Fruit fly (Drosophila melanogaster) whole organism, embryonic: ENCODE measurements around the gene Ccn.

Experiments used
- Ada2b ChIP-seq: fragments of 200-800 bp; sonication (Bioruptor generic); IDR thresholded peaks from 2 replicates; pipeline ENCODE4 v1.3.6; 2022; ENCODE audit warnings: missing biosample characterization, missing genetic modification characterization
- Atf6 ChIP-seq: fragments of 200-800 bp; sonication (Bioruptor generic); IDR thresholded peaks from 2 replicates; pipeline ENCODE4 v1.3.6; 2022; ENCODE audit warnings: missing biosample characterization, missing genetic modification characterization
- BtbVII ChIP-seq: fragments of 200-800 bp; sonication (Bioruptor generic); optimal IDR thresholded peaks from 3 replicates; lab custom pipeline; 2017; ENCODE audit warnings: missing biosample characterization, mild to moderate bottlenecking, missing genetic modification characterization
- CG11695 ChIP-seq: fragments of 200-800 bp; sonication (Bioruptor generic); IDR thresholded peaks from 3 replicates; pipeline ENCODE4 v1.3.6; 2022; ENCODE audit warnings: missing biosample characterization, missing genetic modification characterization
- CG12769 ChIP-seq: fragments of 200-800 bp; sonication (Bioruptor generic); optimal IDR thresholded peaks from 2 replicates; lab custom pipeline; 2019; ENCODE audit warnings: missing biosample characterization, mild to moderate bottlenecking, missing genetic modification characterization, moderate library complexity
- CG13624 ChIP-seq: fragments of 200-800 bp; sonication (Bioruptor generic); optimal IDR thresholded peaks from 2 replicates; lab custom pipeline; 2016; ENCODE audit warnings: missing biosample characterization, missing genetic modification characterization
- CG13775 ChIP-seq: fragments of 200-800 bp; sonication (Bioruptor generic); optimal IDR thresholded peaks from 3 replicates; lab custom pipeline; 2017; ENCODE audit warnings: missing biosample characterization, mild to moderate bottlenecking, missing genetic modification characterization
- CG14014 ChIP-seq: fragments of 200-800 bp; sonication (Bioruptor generic); IDR thresholded peaks from 2 replicates; pipeline ENCODE4 v1.3.6; 2022; ENCODE audit warnings: missing biosample characterization, missing genetic modification characterization
- CG15073 ChIP-seq: fragments of 200-800 bp; sonication (Bioruptor generic); optimal IDR thresholded peaks from 2 replicates; lab custom pipeline; 2016; ENCODE audit warnings: missing biosample characterization, missing genetic modification characterization
- CG15479 ChIP-seq: fragments of 200-800 bp; sonication (Bioruptor generic); optimal IDR thresholded peaks from 3 replicates; lab custom pipeline; 2019; ENCODE audit warnings: missing biosample characterization, mild to moderate bottlenecking, missing genetic modification characterization, moderate library complexity
- CG16813 ChIP-seq: fragments of 200-800 bp; sonication (Bioruptor generic); IDR thresholded peaks from 3 replicates; pipeline ENCODE4 v1.3.6; 2022; ENCODE audit warnings: missing biosample characterization, missing genetic modification characterization; ENCODE audit not compliant: partially characterized antibody
- CG17802 ChIP-seq: fragments of 200-800 bp; sonication (Bioruptor generic); optimal IDR thresholded peaks from 2 replicates; lab custom pipeline; 2018; ENCODE audit warnings: missing biosample characterization, mild to moderate bottlenecking, missing genetic modification characterization, moderate library complexity
- CG34376 ChIP-seq: fragments of 200-800 bp; sonication (Bioruptor generic); optimal IDR thresholded peaks from 2 replicates; lab custom pipeline; 2018; ENCODE audit warnings: missing biosample characterization, mild to moderate bottlenecking, missing genetic modification characterization
- CG3995 ChIP-seq: fragments of 200-800 bp; sonication (Bioruptor generic); optimal IDR thresholded peaks from 3 replicates; lab custom pipeline; 2016; ENCODE audit warnings: missing biosample characterization, missing genetic modification characterization
- CG4404 ChIP-seq: fragments of 200-800 bp; sonication (Bioruptor generic); IDR thresholded peaks from 2 replicates; pipeline ENCODE4 v1.3.6; 2022; ENCODE audit warnings: missing biosample characterization, missing genetic modification characterization
- CG4617 ChIP-seq: fragments of 200-800 bp; sonication (Bioruptor generic); optimal IDR thresholded peaks from 3 replicates; lab custom pipeline; 2016; ENCODE audit warnings: missing biosample characterization, missing genetic modification characterization, borderline replicate concordance
- CG6175 ChIP-seq: fragments of 200-800 bp; sonication (Bioruptor generic); IDR thresholded peaks from 3 replicates; pipeline ENCODE4 v1.3.6; 2022; ENCODE audit warnings: missing biosample characterization, missing genetic modification characterization
- CG7271 ChIP-seq: fragments of 200-800 bp; sonication (Bioruptor generic); optimal IDR thresholded peaks from 2 replicates; lab custom pipeline; 2018; ENCODE audit warnings: missing biosample characterization, mild to moderate bottlenecking, missing genetic modification characterization, moderate library complexity
- CG8089 ChIP-seq: fragments of 200-800 bp; sonication (Bioruptor generic); optimal IDR thresholded peaks from 3 replicates; lab custom pipeline; 2016; ENCODE audit warnings: missing biosample characterization, missing genetic modification characterization
- CrebB ChIP-seq: fragments of 200-800 bp; sonication (Bioruptor generic); optimal IDR thresholded peaks from 3 replicates; lab custom pipeline; 2018; ENCODE audit warnings: missing biosample characterization, mild to moderate bottlenecking, missing genetic modification characterization
- E2f2 ChIP-seq: fragments of 200-800 bp; sonication (Bioruptor generic); IDR thresholded peaks from 2 replicates; pipeline ENCODE4 v1.3.6; 2022; ENCODE audit warnings: missing biosample characterization, missing genetic modification characterization
- Ets65A ChIP-seq: fragments of 200-800 bp; sonication (Bioruptor generic); peaks from one replicate; lab custom pipeline; 2016; ENCODE audit warnings: missing biosample characterization, missing genetic modification characterization
- H2.0 ChIP-seq: fragments of 200-800 bp; sonication (Bioruptor generic); IDR thresholded peaks from 2 replicates; pipeline ENCODE4 v1.3.6; 2022; ENCODE audit warnings: missing biosample characterization, missing genetic modification characterization
- Hey ChIP-seq: fragments of 200-800 bp; sonication (Bioruptor generic); optimal IDR thresholded peaks from 3 replicates; lab custom pipeline; 2018; ENCODE audit warnings: missing biosample characterization, mild to moderate bottlenecking, missing genetic modification characterization
- HmgZ ChIP-seq: fragments of 200-800 bp; sonication (Bioruptor generic); optimal IDR thresholded peaks from 2 replicates; lab custom pipeline; 2018; ENCODE audit warnings: missing biosample characterization, mild to moderate bottlenecking, missing genetic modification characterization
- Hsf ChIP-seq: fragments of 200-800 bp; sonication (Bioruptor generic); optimal IDR thresholded peaks from 3 replicates; lab custom pipeline; 2016; ENCODE audit warnings: missing biosample characterization, missing genetic modification characterization
- Myb ChIP-seq: fragments of 200-800 bp; sonication (Bioruptor generic); optimal IDR thresholded peaks from 2 replicates; lab custom pipeline; 2016; ENCODE audit warnings: missing biosample characterization, missing genetic modification characterization
- Opbp ChIP-seq: fragments of 200-800 bp; sonication (Bioruptor generic); IDR thresholded peaks from 3 replicates; pipeline ENCODE4 v1.3.6; 2022; ENCODE audit warnings: missing biosample characterization, missing genetic modification characterization; ENCODE audit not compliant: partially characterized antibody
- Sox102F ChIP-seq: fragments of 200-800 bp; sonication (Bioruptor generic); optimal IDR thresholded peaks from 2 replicates; lab custom pipeline; 2018; ENCODE audit warnings: missing biosample characterization, mild to moderate bottlenecking, missing genetic modification characterization, moderate library complexity
- Spps ChIP-seq: fragments of 200-800 bp; sonication (Bioruptor generic); optimal IDR thresholded peaks from 2 replicates; lab custom pipeline; 2018; ENCODE audit warnings: missing biosample characterization, mild to moderate bottlenecking, missing genetic modification characterization
- Sry-δ ChIP-seq: fragments of 200-800 bp; sonication (Bioruptor generic); optimal IDR thresholded peaks from 2 replicates; lab custom pipeline; 2016; ENCODE audit warnings: missing biosample characterization, missing genetic modification characterization
- Xbp1 ChIP-seq: fragments of 200-800 bp; sonication (Bioruptor generic); optimal IDR thresholded peaks from 3 replicates; lab custom pipeline; 2016; ENCODE audit warnings: missing biosample characterization, mild to moderate bottlenecking, missing genetic modification characterization
- abd-A ChIP-seq: fragments of 200-800 bp; sonication (Bioruptor generic); optimal IDR thresholded peaks from 3 replicates; lab custom pipeline; 2019; ENCODE audit warnings: missing biosample characterization, mild to moderate bottlenecking, missing genetic modification characterization, moderate library complexity
- cg ChIP-seq: fragments of 200-800 bp; sonication (Bioruptor generic); optimal IDR thresholded peaks from 3 replicates; lab custom pipeline; 2019; ENCODE audit warnings: missing biosample characterization, mild to moderate bottlenecking, missing genetic modification characterization, moderate library complexity
- crc ChIP-seq: fragments of 200-800 bp; sonication (Bioruptor generic); optimal IDR thresholded peaks from 2 replicates; lab custom pipeline; 2016; ENCODE audit warnings: missing biosample characterization, missing genetic modification characterization
- crol ChIP-seq: fragments of 200-800 bp; sonication (Bioruptor generic); IDR thresholded peaks from 2 replicates; pipeline ENCODE4 v1.3.6; 2022; ENCODE audit warnings: missing biosample characterization, missing genetic modification characterization
- emc ChIP-seq: fragments of 200-800 bp; sonication (Bioruptor generic); optimal IDR thresholded peaks from 2 replicates; lab custom pipeline; 2016; ENCODE audit warnings: missing biosample characterization, missing genetic modification characterization
- ftz-f1 ChIP-seq: fragments of 200-800 bp; sonication (Bioruptor generic); optimal IDR thresholded peaks from 2 replicates; lab custom pipeline; 2016; ENCODE audit warnings: missing biosample characterization, missing genetic modification characterization
- ham ChIP-seq: fragments of 200-800 bp; sonication (Bioruptor generic); IDR thresholded peaks from 2 replicates; pipeline ENCODE4 v1.3.6; 2022; ENCODE audit warnings: missing biosample characterization, missing genetic modification characterization
- mld ChIP-seq: fragments of 200-800 bp; sonication (Bioruptor generic); IDR thresholded peaks from 3 replicates; pipeline ENCODE4 v1.3.6; 2022; ENCODE audit warnings: missing biosample characterization, missing genetic modification characterization; ENCODE audit not compliant: partially characterized antibody
- nau ChIP-seq: fragments of 200-800 bp; sonication (Bioruptor generic); optimal IDR thresholded peaks from 3 replicates; lab custom pipeline; 2017; ENCODE audit warnings: missing biosample characterization, mild to moderate bottlenecking, missing genetic modification characterization, missing genetic modification reagents
- phol ChIP-seq: fragments of 200-800 bp; sonication (Bioruptor generic); optimal IDR thresholded peaks from 3 replicates; lab custom pipeline; 2018; ENCODE audit warnings: missing biosample characterization, mild to moderate bottlenecking, missing genetic modification characterization, moderate library complexity
- pnt ChIP-seq: fragments of 200-800 bp; sonication (Bioruptor generic); optimal IDR thresholded peaks from 3 replicates; lab custom pipeline; 2016; ENCODE audit warnings: missing biosample characterization, missing genetic modification characterization
- run ChIP-seq: fragments of 200-800 bp; sonication (Bioruptor generic); optimal IDR thresholded peaks from 3 replicates; lab custom pipeline; 2018; ENCODE audit warnings: missing biosample characterization, mild to moderate bottlenecking, missing genetic modification characterization
- sens ChIP-seq: fragments of 200-800 bp; sonication (Bioruptor generic); peaks from one replicate; lab custom pipeline; 2016; ENCODE audit warnings: missing biosample characterization, missing genetic modification characterization
- stc ChIP-seq: fragments of 200-800 bp; sonication (Bioruptor generic); IDR thresholded peaks from 2 replicates; pipeline ENCODE4 v1.3.6; 2022; ENCODE audit warnings: missing biosample characterization, missing genetic modification characterization
- sug ChIP-seq: fragments of 200-800 bp; optimal IDR thresholded peaks from 2 replicates; lab custom pipeline; 2019; ENCODE audit warnings: missing biosample characterization, mild to moderate bottlenecking, missing genetic modification characterization, moderate library complexity
- unc-4 ChIP-seq: fragments of 200-800 bp; sonication (Bioruptor generic); IDR thresholded peaks from 2 replicates; pipeline ENCODE4 v1.3.6; 2022; ENCODE audit warnings: missing biosample characterization, missing genetic modification characterization; ENCODE audit not compliant: partially characterized antibody
- vvl ChIP-seq: fragments of 200-800 bp; sonication (Bioruptor generic); IDR thresholded peaks from 2 replicates; pipeline ENCODE4 v1.3.6; 2022; ENCODE audit warnings: missing biosample characterization, missing genetic modification characterization
- yki ChIP-seq: fragments of >200 bp; optimal IDR thresholded peaks from 3 replicates; lab custom pipeline; 2018

Gene Ccn

dm6 chr3L:17643985-17644905 lies 45.6 kb upstream of the Ccn start (continued):
- no peak for TF ChIP-seq CG3995 (GFP tag; lab: Kevin White, UChicago)
- no peak for TF ChIP-seq nau (GFP tag; lab: Kevin White, UChicago)
- TF ChIP-seq unc-4 (GFP tag; lab: Robert Waterston, UW): no peak
- no peak for TF ChIP-seq CG7271 (tag; lab: Kevin White, UChicago)
- TF ChIP-seq abd-A (tag; lab: Kevin White, UChicago): peak; percentile 70
- peak; percentile 21 for TF ChIP-seq HmgZ (tag; lab: Kevin White, UChicago)
- TF ChIP-seq CG8089 (GFP tag; lab: Kevin White, UChicago): no peak
- TF ChIP-seq BtbVII (GFP tag; lab: Kevin White, UChicago): no peak
- TF ChIP-seq Hey (tag; lab: Kevin White, UChicago): no peak
- no peak for TF ChIP-seq ftz-f1 (GFP tag; lab: Kevin White, UChicago)
- TF ChIP-seq Ada2b (GFP tag; lab: Robert Waterston, UW): no peak
- TF ChIP-seq Hsf (GFP tag; lab: Kevin White, UChicago): no peak
- no peak for TF ChIP-seq CrebB (tag; lab: Kevin White, UChicago)
- no peak for TF ChIP-seq sens (GFP tag; lab: Kevin White, UChicago)
- no peak for TF ChIP-seq pnt (GFP tag; lab: Kevin White, UChicago)
- TF ChIP-seq CG34376: peak; percentile 25
- TF ChIP-seq Myb (GFP tag; lab: Kevin White, UChicago): no peak
- TF ChIP-seq vvl (GFP tag; lab: Robert Waterston, UW): peak; percentile 78
- peak; percentile 69 for TF ChIP-seq Ets65A (GFP tag; lab: Kevin White, UChicago)
- TF ChIP-seq Sry-δ (GFP tag; lab: Kevin White, UChicago): no peak
- TF ChIP-seq run (tag; lab: Kevin White, UChicago): no peak
- no peak for TF ChIP-seq CG16813
- peak; percentile 97 for TF ChIP-seq phol
- no peak for TF ChIP-seq crc (GFP tag; lab: Kevin White, UChicago)
- no peak for TF ChIP-seq mld (GFP tag; lab: Robert Waterston, UW)
- TF ChIP-seq Atf6 (GFP tag; lab: Robert Waterston, UW): 0 out of 2 replicates have a peak, but pooled peaks have one; percentile 22
- TF ChIP-seq CG14014 (GFP tag; lab: Robert Waterston, UW): 0 out of 2 replicates have a peak, but pooled peaks have one; percentile 12
- no peak for TF ChIP-seq emc (GFP tag; lab: Kevin White, UChicago)
- no peak for TF ChIP-seq E2f2 (GFP tag; lab: Robert Waterston, UW)
- no peak for TF ChIP-seq Xbp1 (GFP tag; lab: Kevin White, UChicago)
- TF ChIP-seq CG11695 (GFP tag; lab: Robert Waterston, UW): 0 out of 3 replicates have a peak, but pooled peaks have one; percentile 8
- no peak for TF ChIP-seq CG13624
- TF ChIP-seq yki (lab: Kevin White, UChicago): no peak
- no peak for TF ChIP-seq Spps (tag; lab: Kevin White, UChicago)
- TF ChIP-seq CG4404 (GFP tag; lab: Robert Waterston, UW): no peak
- no peak for TF ChIP-seq CG6175
- peak; percentile 76 for TF ChIP-seq CG15479 (GFP tag; lab: Kevin White, UChicago)
- TF ChIP-seq sug (tag; lab: Kevin White, UChicago): peak; percentile 49
- no peak for TF ChIP-seq CG17802 (tag; lab: Kevin White, UChicago)
- TF ChIP-seq H2.0 (GFP tag; lab: Robert Waterston, UW): no peak
- peak; percentile 91 for TF ChIP-seq cg (GFP tag; lab: Kevin White, UChicago)
- TF ChIP-seq CG4617: no peak
- TF ChIP-seq CG12769 (tag; lab: Kevin White, UChicago): no peak
- TF ChIP-seq CG15073: no peak
- no peak for TF ChIP-seq Sox102F (GFP tag; lab: Kevin White, UChicago)
- TF ChIP-seq CG13775 (GFP tag; lab: Kevin White, UChicago): no peak
- no peak for TF ChIP-seq ham (GFP tag; lab: Robert Waterston, UW)
- TF ChIP-seq Opbp (GFP tag; lab: Robert Waterston, UW): no peak
- TF ChIP-seq crol (GFP tag; lab: Robert Waterston, UW): 0 out of 2 replicates have a peak, but pooled peaks have one; percentile 8
- no peak for TF ChIP-seq stc (GFP tag; lab: Robert Waterston, UW)
